Worm (Caenorhabditis elegans) whole organism, L2 larva: ENCODE results near the gene C08B11.9.

Experiments
- alr-1 ChIP-seq: fragments of 150-350 bp; optimal IDR thresholded peaks from 2 replicates; lab custom pipeline; 2014; ENCODE audit warnings: missing biosample characterization, missing genetic modification characterization
- elt-1 ChIP-seq: fragments of 150-350 bp; optimal IDR thresholded peaks from 2 replicates; lab custom pipeline; 2014; ENCODE audit warnings: missing biosample characterization, missing genetic modification characterization
- fos-1 ChIP-seq: fragments of 150-350 bp; optimal IDR thresholded peaks from 2 replicates; lab custom pipeline; 2014; ENCODE audit warnings: missing biosample characterization, missing genetic modification characterization
- lin-13 ChIP-seq: fragments of 150-350 bp; optimal IDR thresholded peaks from 2 replicates; lab custom pipeline; 2014; ENCODE audit warnings: missing biosample characterization, missing genetic modification reagents, missing genetic modification characterization
- lin-39 ChIP-seq: fragments of 150-350 bp; optimal IDR thresholded peaks from 2 replicates; lab custom pipeline; 2014; ENCODE audit warnings: missing biosample characterization, missing genetic modification reagents, missing genetic modification characterization
- lsy-2 ChIP-seq, 2 experiments: fragments of 150-350 bp in 1 of 2; sonication (generic microtip) in 1 of 2; optimal IDR thresholded peaks; 2 replicates each; lab custom pipeline; 2014 to 2017; ENCODE audit warnings: missing biosample characterization in 2 of 2, missing genetic modification characterization in 2 of 2
- nhr-23 ChIP-seq: fragments of 150-350 bp; optimal IDR thresholded peaks from 2 replicates; lab custom pipeline; 2014; ENCODE audit warnings: missing biosample characterization, missing genetic modification reagents, missing genetic modification characterization
- nhr-237 ChIP-seq: fragments of 150-350 bp; optimal IDR thresholded peaks from 2 replicates; lab custom pipeline; 2014; ENCODE audit warnings: missing biosample characterization, missing genetic modification characterization
- unc-62 ChIP-seq: fragments of 150-350 bp; optimal IDR thresholded peaks from 2 replicates; lab custom pipeline; 2014; ENCODE audit warnings: missing biosample characterization, missing genetic modification reagents, missing genetic modification characterization

DNA sequence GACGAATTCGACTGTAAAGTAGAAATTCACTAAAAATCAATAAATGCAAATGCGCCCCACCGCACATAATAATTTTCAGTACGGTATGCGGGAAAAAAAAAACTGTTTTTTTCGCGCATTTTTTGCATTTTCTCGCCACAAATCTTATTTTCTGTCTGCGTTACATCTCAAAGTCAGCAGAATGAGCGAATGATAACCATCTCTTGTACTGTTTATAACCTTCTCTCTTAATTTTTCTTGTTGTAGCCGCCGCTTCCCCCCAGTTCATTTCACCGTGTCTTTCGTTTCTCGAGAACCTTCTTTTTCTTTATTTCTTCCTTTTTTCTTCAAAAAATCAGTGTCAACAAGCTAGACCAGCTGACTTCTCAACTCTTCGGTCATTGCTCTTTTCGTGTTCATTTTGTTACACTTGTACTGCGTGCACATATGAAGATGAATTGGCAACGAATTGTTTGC lies 22.5 kb downstream of the C08B11.9 start:
- TF ChIP-seq nhr-237 (tag; lab: Kevin White, UChicago) (no peak), lsy-2 (tag; optimal IDR thresholded peaks at IDR 0.05; lab: Kevin White, UChicago) (peak in 1 of 2 experiments; percentile 26), lin-39 (tag; lab: Kevin White, UChicago) (no peak), alr-1 (tag; lab: Kevin White, UChicago) (no peak), elt-1 (no peak), unc-62 (no peak), lin-13 (GFP tag; lab: Kevin White, UChicago) (no peak), nhr-23 (no peak), fos-1 (peak; percentile 1)
